Worm (Caenorhabditis elegans) whole organism, young adult: Measurements from ENCODE around the gene Y56A3A.30.

Experiments used
- B0261.1 ChIP-seq: sonication (generic microtip); optimal IDR thresholded peaks from 2 replicates; lab custom pipeline; 2016; ENCODE audit warnings: mild to moderate bottlenecking, missing genetic modification characterization, moderate library complexity, missing compliant biosample characterization
- C17E4.6 ChIP-seq: fragments of 200-800 bp; sonication (Bioruptor generic); IDR thresholded peaks from 2 replicates; pipeline ENCODE4 v1.3.6; 2022; ENCODE audit warnings: missing genetic modification reagents, missing genetic modification characterization, missing compliant biosample characterization
- F33H1.4 ChIP-seq: fragments of 200-800 bp; sonication (Bioruptor generic); IDR thresholded peaks from 2 replicates; pipeline ENCODE4 v1.3.6; 2022; ENCODE audit warnings: missing genetic modification reagents, missing genetic modification characterization, missing compliant biosample characterization
- F37B4.10 ChIP-seq: fragments of 200-800 bp; sonication (Bioruptor generic); IDR thresholded peaks from 2 replicates; pipeline ENCODE4 v1.3.6; 2022; ENCODE audit warnings: missing genetic modification characterization, missing compliant biosample characterization
- F52B5.7 ChIP-seq: sonication (generic microtip); optimal IDR thresholded peaks from 2 replicates; lab custom pipeline; 2016; ENCODE audit warnings: mild to moderate bottlenecking, missing genetic modification characterization, missing compliant biosample characterization
- F57C9.4 ChIP-seq: sonication (generic microtip); optimal IDR thresholded peaks from 2 replicates; lab custom pipeline; 2017; ENCODE audit warnings: mild to moderate bottlenecking, missing genetic modification characterization, missing compliant biosample characterization
- T07F8.4 ChIP-seq: sonication (generic microtip); optimal IDR thresholded peaks from 2 replicates; lab custom pipeline; 2016; ENCODE audit warnings: mild to moderate bottlenecking, missing genetic modification characterization, moderate library complexity, missing compliant biosample characterization
- Y53F4B.3 ChIP-seq: fragments of 200-800 bp; sonication (Bioruptor generic); IDR thresholded peaks from 2 replicates; pipeline ENCODE4 v1.3.6; 2022; ENCODE audit warnings: missing genetic modification reagents, missing genetic modification characterization, missing compliant biosample characterization
- Y53G8AR.9 ChIP-seq: fragments of 200-800 bp; sonication (Bioruptor generic); conservative IDR thresholded peaks from 2 replicates; pipeline ENCODE4 v1.3.6; 2022; ENCODE audit warnings: missing genetic modification reagents, missing genetic modification characterization, missing compliant biosample characterization
- Y67H2A.10 ChIP-seq: fragments of 200-800 bp; sonication (Bioruptor generic); conservative IDR thresholded peaks from 2 replicates; pipeline ENCODE4 v1.3.6; 2022; ENCODE audit warnings: missing genetic modification reagents, missing genetic modification characterization, missing compliant biosample characterization
- Y79H2A.3 ChIP-seq: fragments of 200-800 bp; sonication (Bioruptor generic); conservative IDR thresholded peaks from 2 replicates; pipeline ENCODE4 v1.3.6; 2022; ENCODE audit warnings: missing genetic modification reagents, missing genetic modification characterization, missing compliant biosample characterization
- ZK185.1 ChIP-seq: sonication (generic microtip); optimal IDR thresholded peaks from 2 replicates; lab custom pipeline; 2016; ENCODE audit warnings: mild to moderate bottlenecking, missing genetic modification characterization, missing compliant biosample characterization; ENCODE audit not compliant: poor library complexity, severe bottlenecking
- aptf-3 ChIP-seq: fragments of 200-800 bp; sonication (Bioruptor generic); IDR thresholded peaks from 2 replicates; pipeline ENCODE4 v1.3.6; 2022; ENCODE audit warnings: missing genetic modification characterization, missing compliant biosample characterization
- atf-7 ChIP-seq: sonication (generic microtip); optimal IDR thresholded peaks from 2 replicates; lab custom pipeline; 2017; ENCODE audit warnings: mild to moderate bottlenecking, missing genetic modification characterization, missing compliant biosample characterization
- bed-2 ChIP-seq: fragments of 200-800 bp; sonication (Bioruptor generic); IDR thresholded peaks from 2 replicates; pipeline ENCODE4 v1.3.6; 2022; ENCODE audit warnings: missing genetic modification reagents, missing genetic modification characterization, missing compliant biosample characterization
- ccch-3 ChIP-seq: fragments of 200-800 bp; sonication (Bioruptor generic); optimal IDR thresholded peaks from 2 replicates; lab custom pipeline; 2018; ENCODE audit warnings: mild to moderate bottlenecking, missing genetic modification characterization, missing compliant biosample characterization
- cebp-1 ChIP-seq, 2 experiments: fragments of 200-800 bp in 1 of 2; sonication (Bioruptor generic) in 1 of 2; sonication (generic microtip) in 1 of 2; IDR thresholded peaks in 1 of 2; optimal IDR thresholded peaks in 1 of 2; 2 replicates each; pipeline versions ENCODE4 v1.3.6 to Lab custom; 2017 to 2022; ENCODE audit warnings: missing compliant biosample characterization in 2 of 2, missing genetic modification characterization in 2 of 2, mild to moderate bottlenecking in 1 of 2, missing genetic modification reagents in 1 of 2, moderate library complexity in 1 of 2
- cebp-2 ChIP-seq: fragments of 200-800 bp; sonication (Bioruptor generic); IDR thresholded peaks from 2 replicates; pipeline ENCODE4 v1.3.6; 2022; ENCODE audit warnings: missing genetic modification characterization, missing compliant biosample characterization
- ceh-100 ChIP-seq: fragments of 200-800 bp; sonication (Bioruptor generic); IDR thresholded peaks from 2 replicates; pipeline ENCODE4 v1.3.6; 2022; ENCODE audit warnings: missing genetic modification reagents, missing genetic modification characterization, missing compliant biosample characterization
- ceh-27 ChIP-seq: fragments of 200-800 bp; sonication (Bioruptor generic); optimal IDR thresholded peaks from 2 replicates; lab custom pipeline; 2018; ENCODE audit warnings: mild to moderate bottlenecking, missing genetic modification characterization, moderate library complexity, missing compliant biosample characterization
- chd-7 ChIP-seq: sonication (generic microtip); optimal IDR thresholded peaks from 2 replicates; lab custom pipeline; 2016; ENCODE audit warnings: mild to moderate bottlenecking, missing genetic modification characterization, moderate library complexity, missing compliant biosample characterization
- dpff-1 ChIP-seq: sonication (generic microtip); optimal IDR thresholded peaks from 2 replicates; lab custom pipeline; 2017; ENCODE audit warnings: mild to moderate bottlenecking, missing genetic modification characterization, missing compliant biosample characterization
- fkh-3 ChIP-seq: sonication (generic microtip); optimal IDR thresholded peaks from 2 replicates; lab custom pipeline; 2016; ENCODE audit warnings: mild to moderate bottlenecking, missing genetic modification characterization, missing compliant biosample characterization
- gei-17 ChIP-seq: fragments of 200-800 bp; sonication (Bioruptor generic); optimal IDR thresholded peaks from 2 replicates; lab custom pipeline; 2018; ENCODE audit warnings: mild to moderate bottlenecking, missing genetic modification characterization, missing compliant biosample characterization
- hlh-26 ChIP-seq: fragments of 200-800 bp; sonication (Bioruptor generic); conservative IDR thresholded peaks from 2 replicates; pipeline ENCODE4 v1.3.6; 2022; ENCODE audit warnings: missing genetic modification reagents, missing genetic modification characterization, missing compliant biosample characterization
- hmg-1.2 ChIP-seq: fragments of 200-800 bp; sonication (Bioruptor generic); IDR thresholded peaks from 2 replicates; pipeline ENCODE4 v1.3.6; 2022; ENCODE audit warnings: missing genetic modification reagents, missing genetic modification characterization, missing compliant biosample characterization
- lin-26 ChIP-seq: fragments of 200-800 bp; sonication (Bioruptor generic); IDR thresholded peaks from 2 replicates; pipeline ENCODE4 v1.3.6; 2022; ENCODE audit warnings: missing genetic modification reagents, missing genetic modification characterization, missing compliant biosample characterization
- lsl-1 ChIP-seq: fragments of 200-800 bp; sonication (Bioruptor generic); optimal IDR thresholded peaks from 2 replicates; lab custom pipeline; 2018; ENCODE audit warnings: mild to moderate bottlenecking, missing genetic modification characterization, moderate library complexity, missing compliant biosample characterization
- madf-3 ChIP-seq: fragments of 200-800 bp; sonication (Bioruptor generic); IDR thresholded peaks from 2 replicates; pipeline ENCODE4 v1.3.6; 2022; ENCODE audit warnings: missing genetic modification reagents, missing genetic modification characterization, missing compliant biosample characterization
- madf-6 ChIP-seq: fragments of 200-800 bp; sonication (Bioruptor generic); IDR thresholded peaks from 2 replicates; pipeline ENCODE4 v1.3.6; 2022; ENCODE audit warnings: missing genetic modification reagents, missing genetic modification characterization, missing compliant biosample characterization
- madf-8 ChIP-seq: fragments of 200-800 bp; sonication (Bioruptor generic); conservative IDR thresholded peaks from 2 replicates; pipeline ENCODE4 v1.3.6; 2022; ENCODE audit warnings: missing genetic modification reagents, missing genetic modification characterization, missing compliant biosample characterization
- mel-28 ChIP-seq: sonication (generic microtip); optimal IDR thresholded peaks from 2 replicates; lab custom pipeline; 2016; ENCODE audit warnings: borderline replicate concordance, mild to moderate bottlenecking, missing genetic modification characterization, missing compliant biosample characterization
- mes-4 ChIP-seq: sonication (generic microtip); optimal IDR thresholded peaks from 2 replicates; lab custom pipeline; 2016; ENCODE audit warnings: missing genotype, missing genetic modification characterization, missing compliant biosample characterization
- nfya-2 ChIP-seq: fragments of 200-800 bp; sonication (Bioruptor generic); IDR thresholded peaks from 2 replicates; pipeline ENCODE4 v1.3.6; 2022; ENCODE audit warnings: missing genetic modification reagents, missing genetic modification characterization, missing compliant biosample characterization
- pbrm-1 ChIP-seq: fragments of 200-800 bp; sonication (Bioruptor generic); IDR thresholded peaks from 2 replicates; pipeline ENCODE4 v1.3.6; 2022; ENCODE audit warnings: missing genetic modification reagents, missing genetic modification characterization, missing compliant biosample characterization
- snpc-1.3 ChIP-seq: sonication (generic microtip); optimal IDR thresholded peaks from 2 replicates; lab custom pipeline; 2017; ENCODE audit warnings: missing genetic modification characterization, mild to moderate bottlenecking, missing compliant biosample characterization, antibody characterized with exemption, moderate library complexity, missing genotype, missing genetic modification reagents; ENCODE audit not compliant: insufficient read depth
- snpc-3.4 ChIP-seq: sonication (generic microtip); optimal IDR thresholded peaks from 2 replicates; lab custom pipeline; 2017; ENCODE audit warnings: missing genetic modification characterization, mild to moderate bottlenecking, missing compliant biosample characterization, antibody characterized with exemption, moderate library complexity, missing genotype, missing genetic modification reagents
- somi-1 ChIP-seq: fragments of 200-800 bp; sonication (Bioruptor generic); optimal IDR thresholded peaks from 2 replicates; lab custom pipeline; 2018; ENCODE audit warnings: mild to moderate bottlenecking, missing genetic modification characterization, missing compliant biosample characterization
- tbx-9 ChIP-seq: sonication (generic microtip); optimal IDR thresholded peaks from 2 replicates; lab custom pipeline; 2016; ENCODE audit warnings: borderline replicate concordance, missing genetic modification characterization, inconsistent platforms, missing compliant biosample characterization
- tlf-1 ChIP-seq: fragments of 200-800 bp; sonication (Bioruptor generic); optimal IDR thresholded peaks from 2 replicates; lab custom pipeline; 2018; ENCODE audit warnings: mild to moderate bottlenecking, missing genetic modification characterization, missing compliant biosample characterization
- unc-62 ChIP-seq: fragments of 150-350 bp; optimal IDR thresholded peaks from 2 replicates; lab custom pipeline; 2014; ENCODE audit warnings: missing biosample characterization, missing genetic modification reagents, missing genetic modification characterization
- zfh-2 ChIP-seq: fragments of 200-800 bp; sonication (Bioruptor generic); conservative IDR thresholded peaks from 2 replicates; pipeline ENCODE4 v1.3.6; 2022; ENCODE audit warnings: missing genetic modification reagents, missing genetic modification characterization, missing compliant biosample characterization
- zim-3 ChIP-seq: sonication (generic microtip); optimal IDR thresholded peaks from 2 replicates; lab custom pipeline; 2017; ENCODE audit warnings: mild to moderate bottlenecking, missing genetic modification characterization, moderate library complexity, missing compliant biosample characterization
- ztf-18 ChIP-seq: sonication (generic microtip); optimal IDR thresholded peaks from 2 replicates; lab custom pipeline; 2016; ENCODE audit warnings: missing genotype, mild to moderate bottlenecking, missing genetic modification characterization, missing compliant biosample characterization
- ztf-25 ChIP-seq: fragments of 200-800 bp; sonication (Bioruptor generic); IDR thresholded peaks from 2 replicates; pipeline ENCODE4 v1.3.6; 2022; ENCODE audit warnings: missing genetic modification reagents, missing genetic modification characterization, missing compliant biosample characterization
- ztf-26 ChIP-seq: sonication (generic microtip); optimal IDR thresholded peaks from 2 replicates; lab custom pipeline; 2017; ENCODE audit warnings: missing genetic modification characterization, missing compliant biosample characterization
- ztf-3 ChIP-seq: fragments of 200-800 bp; sonication (Bioruptor generic); optimal IDR thresholded peaks from 2 replicates; lab custom pipeline; 2018; ENCODE audit warnings: mild to moderate bottlenecking, missing genetic modification characterization, missing compliant biosample characterization

The Y56A3A.30 gene

DNA sequence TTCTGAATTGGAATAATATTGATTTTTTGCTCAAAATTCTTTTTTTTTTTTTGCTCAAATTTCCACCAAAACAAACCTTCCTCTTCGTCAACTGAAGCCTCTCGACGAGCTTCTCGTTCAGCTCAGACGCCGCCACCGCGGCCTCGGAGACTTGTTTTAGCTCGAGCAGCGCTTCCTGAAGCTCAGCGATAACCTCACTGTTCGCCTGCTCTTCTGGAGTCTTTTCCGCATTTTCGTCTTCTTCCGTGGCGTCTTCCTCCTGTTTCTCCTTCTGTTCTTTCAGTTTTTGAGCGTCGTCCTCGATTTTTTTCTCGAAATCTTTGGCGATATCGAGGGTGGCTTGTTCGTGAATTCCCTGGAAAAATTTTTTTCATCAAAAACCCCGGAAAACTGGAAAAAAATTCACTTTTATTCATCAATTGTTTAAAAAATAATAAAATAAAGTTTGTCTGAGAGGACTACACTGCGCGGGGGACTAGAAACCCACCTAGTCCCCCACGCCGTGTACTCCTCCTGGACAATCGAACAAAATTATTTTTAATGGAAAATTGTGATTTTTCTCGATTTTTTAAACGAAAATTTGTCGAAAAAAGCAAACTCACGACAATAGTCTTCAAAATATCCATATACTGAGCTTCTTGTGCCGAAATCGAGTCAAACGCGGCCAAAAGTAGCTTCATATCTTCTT is 32.7 kb downstream of the Y56A3A.30 start:
- TF ChIP-seq madf-8 (GFP tag; lab: Robert Waterston, UW) = peak; percentile 37
- TF ChIP-seq F52B5.7 (tag; lab: Kevin White, UChicago) = peak; percentile 5
- no peak for TF ChIP-seq T07F8.4 (tag; lab: Kevin White, UChicago)
- TF ChIP-seq hlh-26 (GFP tag; lab: Robert Waterston, UW) = no peak
- no peak for TF ChIP-seq fkh-3
- TF ChIP-seq C17E4.6 (GFP tag; lab: Robert Waterston, UW) = no peak
- TF ChIP-seq tlf-1 (GFP tag; lab: Kevin White, UChicago) = no peak
- no peak for TF ChIP-seq mel-28 (tag; lab: Kevin White, UChicago)
- peak; percentile 20 for TF ChIP-seq B0261.1 (tag; lab: Kevin White, UChicago)
- no peak for TF ChIP-seq cebp-1 (GFP tag; IDR thresholded peaks at IDR 0.05; lab: Robert Waterston, UW)
- peak; percentile 55 for TF ChIP-seq cebp-1 (tag; optimal IDR thresholded peaks at IDR 0.05; lab: Kevin White, UChicago)
- 0 out of 2 replicates have a peak, but pooled peaks have one; percentile 69 for TF ChIP-seq madf-3 (GFP tag; lab: Robert Waterston, UW)
- peak; percentile 58 for TF ChIP-seq snpc-3.4
- no peak for TF ChIP-seq ZK185.1 (tag; lab: Kevin White, UChicago)
- peak; percentile 72 for TF ChIP-seq madf-6
- peak; percentile 58; the same call in 1 of the 2 replicates for TF ChIP-seq zfh-2 (GFP tag; lab: Robert Waterston, UW)
- TF ChIP-seq ztf-26 = peak; percentile 37
- no peak for TF ChIP-seq Y53F4B.3 (GFP tag; lab: Robert Waterston, UW)
- peak; percentile 49 for TF ChIP-seq lsl-1 (GFP tag; lab: Kevin White, UChicago)
- no peak for TF ChIP-seq hmg-1.2 (GFP tag; lab: Robert Waterston, UW)
- no peak for TF ChIP-seq dpff-1
- TF ChIP-seq ceh-27 (GFP tag; lab: Kevin White, UChicago) = peak; percentile 77
- TF ChIP-seq F57C9.4 (tag; lab: Kevin White, UChicago) = peak; percentile 59
- TF ChIP-seq somi-1 (GFP tag; lab: Kevin White, UChicago) = no peak
- TF ChIP-seq aptf-3 (GFP tag; lab: Robert Waterston, UW) = no peak
- TF ChIP-seq bed-2 (GFP tag; lab: Robert Waterston, UW) = peak; percentile 35; the same call in 1 of the 2 replicates
- peak; percentile 6 for TF ChIP-seq gei-17 (GFP tag; lab: Kevin White, UChicago)
- no peak for TF ChIP-seq Y67H2A.10
- peak; percentile 0 for TF ChIP-seq ztf-18 (tag; lab: Kevin White, UChicago)
- no peak for TF ChIP-seq lin-26
- TF ChIP-seq zim-3 (tag; lab: Kevin White, UChicago) = peak; percentile 74
- peak; percentile 57; the same call in 1 of the 2 replicates for TF ChIP-seq ceh-100
- peak; percentile 72 for TF ChIP-seq pbrm-1 (GFP tag; lab: Robert Waterston, UW)
- no peak for TF ChIP-seq cebp-2
- TF ChIP-seq unc-62 (GFP tag; lab: Kevin White, UChicago) = no peak
- no peak; the same call in 1 of the 2 replicates for TF ChIP-seq ztf-25 (GFP tag; lab: Robert Waterston, UW)
- TF ChIP-seq mes-4 (tag; lab: Kevin White, UChicago) = no peak
- no peak for TF ChIP-seq snpc-1.3 (tag; lab: Kevin White, UChicago)
- no peak for TF ChIP-seq Y79H2A.3 (GFP tag; lab: Robert Waterston, UW)
- peak; percentile 43 for TF ChIP-seq atf-7 (tag; lab: Kevin White, UChicago)
- TF ChIP-seq chd-7 = peak; percentile 46
- peak; percentile 77 for TF ChIP-seq ccch-3 (GFP tag; lab: Kevin White, UChicago)
- peak; percentile 66 for TF ChIP-seq F33H1.4 (GFP tag; lab: Robert Waterston, UW)
- TF ChIP-seq Y53G8AR.9 (GFP tag; lab: Robert Waterston, UW) = no peak
- 0 out of 2 replicates have a peak, but pooled peaks have one; percentile 63 for TF ChIP-seq nfya-2
- no peak for TF ChIP-seq tbx-9 (tag; lab: Kevin White, UChicago)
- no peak for TF ChIP-seq F37B4.10 (GFP tag; lab: Robert Waterston, UW)
- TF ChIP-seq ztf-3 (GFP tag; lab: Kevin White, UChicago) = no peak
